Worm (Caenorhabditis elegans) whole organism, L3 larva: Measurements from ENCODE around the gene T04A6.2.

Experiments
- R02D3.7 ChIP-seq: fragments of 150-350 bp; optimal IDR thresholded peaks from 2 replicates; lab custom pipeline; 2014; ENCODE audit warnings: missing biosample characterization, missing genetic modification characterization
- ZK546.5 ChIP-seq: sonication (generic microtip); optimal IDR thresholded peaks from 2 replicates; lab custom pipeline; 2017; ENCODE audit warnings: missing biosample characterization, missing genetic modification characterization
- aly-2 ChIP-seq: fragments of 150-350 bp; optimal IDR thresholded peaks from 2 replicates; lab custom pipeline; 2014; ENCODE audit warnings: missing biosample characterization, missing genetic modification characterization
- ama-1 ChIP-seq: fragments of 150-350 bp; optimal IDR thresholded peaks from 2 replicates; lab custom pipeline; 2018
- ceh-16 ChIP-seq: sonication (generic microtip); optimal IDR thresholded peaks from 2 replicates; lab custom pipeline; 2017; ENCODE audit warnings: missing biosample characterization, missing genetic modification characterization
- ceh-28 ChIP-seq: fragments of 150-350 bp; optimal IDR thresholded peaks from 2 replicates; lab custom pipeline; 2014; ENCODE audit warnings: missing biosample characterization, missing genetic modification reagents, missing genetic modification characterization
- ceh-82 ChIP-seq: fragments of 150-350 bp; optimal IDR thresholded peaks from 2 replicates; lab custom pipeline; 2014; ENCODE audit warnings: missing biosample characterization, missing genetic modification characterization
- egl-27 ChIP-seq: sonication (generic microtip); optimal IDR thresholded peaks from 4 replicates; lab custom pipeline; 2017; ENCODE audit warnings: missing biosample characterization, missing genetic modification reagents, missing genetic modification characterization
- egl-5 ChIP-seq: fragments of 150-350 bp; optimal IDR thresholded peaks from 2 replicates; lab custom pipeline; 2017; ENCODE audit warnings: missing biosample characterization, missing genetic modification reagents, missing genetic modification characterization, inconsistent platforms
- elt-1 ChIP-seq: fragments of 150-350 bp; optimal IDR thresholded peaks from 2 replicates; lab custom pipeline; 2014; ENCODE audit warnings: missing biosample characterization, missing genetic modification characterization
- elt-2 ChIP-seq: sonication (generic microtip); optimal IDR thresholded peaks from 2 replicates; lab custom pipeline; 2016; ENCODE audit warnings: missing genetic modification reagents, mild to moderate bottlenecking, missing genetic modification characterization, missing compliant biosample characterization
- elt-3 ChIP-seq, 3 experiments: fragments of 150-350 bp in 1 of 3; sonication (generic microtip) in 2 of 3; optimal IDR thresholded peaks; 2 replicates in 2 of 3; 4 replicates in 1 of 3; lab custom pipeline; 2014 to 2017; ENCODE audit warnings: missing biosample characterization in 3 of 3, missing genetic modification characterization in 3 of 3
- fkh-10 ChIP-seq: sonication (generic microtip); optimal IDR thresholded peaks from 2 replicates; lab custom pipeline; 2017; ENCODE audit warnings: missing biosample characterization, missing genetic modification reagents, missing genetic modification characterization
- fkh-2 ChIP-seq: fragments of 150-350 bp; optimal IDR thresholded peaks from 2 replicates; lab custom pipeline; 2014; ENCODE audit warnings: missing biosample characterization, missing genetic modification reagents, missing genetic modification characterization
- hmg-11 ChIP-seq: sonication (generic microtip); optimal IDR thresholded peaks from 2 replicates; lab custom pipeline; 2016; ENCODE audit warnings: missing genetic modification characterization, missing compliant biosample characterization
- lin-15B ChIP-seq: fragments of 150-350 bp; optimal IDR thresholded peaks from 2 replicates; lab custom pipeline; 2014; ENCODE audit warnings: missing biosample characterization, missing genetic modification characterization
- lin-39 ChIP-seq: fragments of 150-350 bp; optimal IDR thresholded peaks from 2 replicates; lab custom pipeline; 2018; ENCODE audit warnings: missing biosample characterization, missing genetic modification reagents, missing genetic modification characterization
- lsy-12 ChIP-seq: sonication (generic microtip); optimal IDR thresholded peaks from 2 replicates; lab custom pipeline; 2016; ENCODE audit warnings: mild to moderate bottlenecking, missing genetic modification characterization, missing compliant biosample characterization
- mml-1 ChIP-seq: fragments of 150-350 bp; sonication (generic microtip); optimal IDR thresholded peaks from 3 replicates; lab custom pipeline; 2014; ENCODE audit warnings: missing biosample characterization, missing genetic modification characterization
- nfya-1 ChIP-seq: sonication (generic microtip); optimal IDR thresholded peaks from 2 replicates; lab custom pipeline; 2017; ENCODE audit warnings: missing genetic modification characterization, mild to moderate bottlenecking, missing compliant biosample characterization, antibody characterized with exemption, moderate library complexity; ENCODE audit not compliant: insufficient read depth
- nhr-11 ChIP-seq: fragments of 150-350 bp; optimal IDR thresholded peaks from 2 replicates; lab custom pipeline; 2014; ENCODE audit warnings: missing biosample characterization, missing genetic modification characterization
- nhr-23 ChIP-seq: fragments of 150-350 bp; optimal IDR thresholded peaks from 2 replicates; lab custom pipeline; 2014; ENCODE audit warnings: missing biosample characterization, missing genetic modification reagents, missing genetic modification characterization
- nhr-25 ChIP-seq: sonication (generic microtip); optimal IDR thresholded peaks from 2 replicates; lab custom pipeline; 2017; ENCODE audit warnings: missing biosample characterization, missing genetic modification characterization
- nhr-43 ChIP-seq: sonication (generic microtip); optimal IDR thresholded peaks from 2 replicates; lab custom pipeline; 2016; ENCODE audit warnings: mild to moderate bottlenecking, missing genetic modification characterization, missing compliant biosample characterization; ENCODE audit not compliant: poor library complexity, severe bottlenecking
- nhr-76 ChIP-seq: fragments of 150-350 bp; sonication (generic microtip); optimal IDR thresholded peaks from 5 replicates; lab custom pipeline; 2014; ENCODE audit warnings: missing biosample characterization, missing genetic modification characterization
- nhr-77 ChIP-seq: fragments of 150-350 bp; optimal IDR thresholded peaks from 2 replicates; lab custom pipeline; 2014; ENCODE audit warnings: missing biosample characterization, missing genetic modification characterization
- pha-4 ChIP-seq: fragments of 150-350 bp; optimal IDR thresholded peaks from 2 replicates; lab custom pipeline; 2014; ENCODE audit warnings: missing biosample characterization, missing genetic modification reagents, missing genetic modification characterization
- pqm-1 ChIP-seq: fragments of 150-350 bp; optimal IDR thresholded peaks from 2 replicates; lab custom pipeline; 2017; ENCODE audit warnings: missing biosample characterization, missing genetic modification characterization, inconsistent platforms
- sea-2 ChIP-seq: fragments of 150-350 bp; sonication (generic microtip); optimal IDR thresholded peaks from 4 replicates; lab custom pipeline; 2014; ENCODE audit warnings: missing biosample characterization, missing genetic modification reagents, missing genetic modification characterization
- skn-1 ChIP-seq: fragments of 150-350 bp; optimal IDR thresholded peaks from 2 replicates; lab custom pipeline; 2014; ENCODE audit warnings: missing biosample characterization, missing genetic modification characterization
- snpc-4 ChIP-seq: fragments of 150-350 bp; optimal IDR thresholded peaks from 2 replicates; lab custom pipeline; 2014; ENCODE audit warnings: missing biosample characterization, missing genetic modification characterization
- unc-39 ChIP-seq: sonication (generic microtip); optimal IDR thresholded peaks from 4 replicates; lab custom pipeline; 2017; ENCODE audit warnings: missing biosample characterization, missing genetic modification characterization
- ztf-11 ChIP-seq: fragments of 150-350 bp; optimal IDR thresholded peaks from 2 replicates; lab custom pipeline; 2014; ENCODE audit warnings: missing biosample characterization, missing genetic modification characterization
- ztf-4 ChIP-seq: fragments of 150-350 bp; optimal IDR thresholded peaks from 2 replicates; lab custom pipeline; 2014; ENCODE audit warnings: missing biosample characterization, missing genetic modification characterization

Gene T04A6.2

DNA sequence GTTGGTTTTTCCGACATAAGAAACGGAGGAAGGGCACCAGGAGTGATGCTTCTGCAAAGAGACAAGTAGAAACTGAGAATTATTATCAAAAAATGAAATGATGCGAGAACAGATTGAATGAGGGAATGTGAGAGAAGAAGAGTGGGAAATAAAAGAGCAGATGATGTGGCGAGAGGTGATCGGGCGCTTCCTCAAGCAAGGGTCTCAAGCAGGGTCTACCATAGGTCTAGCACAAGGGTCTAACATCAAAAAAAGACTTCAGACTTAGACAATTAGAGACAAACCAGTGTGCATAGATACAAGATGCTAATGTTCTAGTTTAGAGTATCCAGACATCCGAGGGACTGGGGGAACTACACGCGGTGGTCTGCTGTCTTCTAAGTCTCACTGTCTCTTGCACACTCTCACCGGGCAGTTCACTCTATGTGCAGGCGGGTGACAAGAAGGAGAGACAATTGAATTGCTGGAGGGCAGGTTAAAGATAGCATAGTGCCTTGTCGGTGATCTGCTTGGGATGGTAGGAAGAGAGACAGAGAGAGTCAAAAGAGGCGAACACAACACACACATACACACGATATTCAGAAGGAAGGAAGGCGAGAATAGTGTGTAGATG is 44.4 kb upstream of the T04A6.2 start, which contains the start of gene R13A5.7 (continued):
- TF ChIP-seq nfya-1 (tag; lab: Kevin White, UChicago) = peak; percentile 88
- no peak for TF ChIP-seq ZK546.5 (tag; lab: Kevin White, UChicago)
- no peak for TF ChIP-seq nhr-76 (tag; lab: Kevin White, UChicago)
- TF ChIP-seq lin-39 (tag; lab: Kevin White, UChicago) = peak; percentile 50
- peak; percentile 55 for TF ChIP-seq pqm-1 (tag; lab: Kevin White, UChicago)
- TF ChIP-seq egl-27 (tag; lab: Kevin White, UChicago) = peak; percentile 67
- TF ChIP-seq nhr-11 (tag; lab: Kevin White, UChicago) = peak; percentile 39
- no peak for TF ChIP-seq fkh-2 (tag; lab: Kevin White, UChicago)
- TF ChIP-seq mml-1 = no peak
- no peak for TF ChIP-seq elt-3 (tag; optimal IDR thresholded peaks at IDR 0.05; lab: Kevin White, UChicago)
- peak; percentile 69 for TF ChIP-seq snpc-4 (tag; lab: Kevin White, UChicago)
- TF ChIP-seq unc-39 (tag; lab: Kevin White, UChicago) = no peak
- TF ChIP-seq, all 47 proteins: peak for 24

DNA sequence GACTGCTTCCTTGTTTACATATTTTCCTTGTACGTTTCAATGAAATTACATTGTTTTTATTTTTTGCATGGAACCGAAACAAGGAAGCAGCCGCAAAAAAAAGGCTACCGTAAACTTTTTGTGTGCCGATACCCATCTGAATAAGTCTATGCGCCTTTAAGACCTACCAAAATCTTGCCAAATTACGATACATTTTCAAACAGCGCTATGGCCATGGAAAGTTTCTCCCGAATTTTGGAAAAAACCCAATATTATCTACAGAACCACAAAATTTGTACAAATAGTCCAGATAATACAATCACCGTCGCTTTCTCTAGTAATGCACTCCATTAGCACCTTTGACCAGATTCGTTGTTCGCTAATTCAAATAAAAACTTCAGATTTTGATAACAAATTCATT is 42.9 kb upstream of the T04A6.2 start:
- TF ChIP-seq ztf-11 (no peak), ceh-16 (tag; lab: Kevin White, UChicago) (no peak), lin-15B (tag; lab: Kevin White, UChicago) (no peak), nhr-23 (no peak), R02D3.7 (tag; lab: Kevin White, UChicago) (no peak), ceh-82 (no peak), nhr-77 (tag; lab: Kevin White, UChicago) (peak; percentile 7)

DNA sequence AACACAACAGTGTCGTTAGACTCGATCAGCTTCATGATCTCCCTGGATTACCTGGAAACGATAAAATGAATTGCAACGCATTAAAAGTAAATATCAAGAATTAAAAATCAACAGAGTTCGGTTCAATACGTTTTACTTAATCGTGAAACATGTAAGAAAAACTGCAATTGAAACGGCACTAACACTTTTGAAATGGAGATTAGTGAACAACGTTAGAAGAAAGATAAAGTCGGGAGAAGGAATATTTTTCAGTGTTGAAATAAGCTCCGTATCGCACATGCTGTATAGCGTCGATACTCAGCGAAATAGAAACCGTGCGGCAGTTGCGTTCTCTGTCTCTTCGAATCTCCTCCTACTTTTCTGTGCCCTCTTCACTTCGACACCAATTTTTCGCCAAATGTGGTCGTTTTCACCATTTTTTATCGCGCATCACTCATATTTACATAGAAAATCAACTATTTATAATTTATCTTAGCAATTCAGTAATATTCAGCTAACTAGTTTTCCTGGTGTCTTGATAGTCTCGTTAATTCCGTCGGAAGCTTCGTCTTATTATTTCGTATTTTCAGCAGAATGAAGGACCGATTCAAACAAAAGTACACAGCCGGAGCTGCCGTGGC is 41.7 kb upstream of the T04A6.2 start, which contains the start of the genes rpl-9 and lpd-7:
TSS of gene rpl-9 (minus strand) at position 51 of the 620 bp plus-strand sequence.
TSS of gene lpd-7 (plus strand) at position 570 of the 620 bp plus-strand sequence.
- TF ChIP-seq unc-39 (tag; lab: Kevin White, UChicago) (no peak), snpc-4 (tag; lab: Kevin White, UChicago) (peak; percentile 55), hmg-11 (tag; lab: Kevin White, UChicago) (peak; percentile 78), ama-1 (lab: Kevin White, UChicago) (peak; percentile 57), elt-3 (tag; optimal IDR thresholded peaks at IDR 0.05; lab: Kevin White, UChicago) (no peak), R02D3.7 (tag; lab: Kevin White, UChicago) (peak; percentile 65), egl-5 (tag; lab: Kevin White, UChicago) (peak; percentile 7), elt-1 (tag; lab: Kevin White, UChicago) (peak; percentile 38), nfya-1 (tag; lab: Kevin White, UChicago) (peak; percentile 93), lin-39 (tag; lab: Kevin White, UChicago) (peak; percentile 94), lsy-12 (tag; lab: Kevin White, UChicago) (peak; percentile 62), nhr-43 (tag; lab: Kevin White, UChicago) (peak; percentile 71), nhr-11 (tag; lab: Kevin White, UChicago) (peak; percentile 40), lin-15B (tag; lab: Kevin White, UChicago) (peak; percentile 84), pha-4 (tag; lab: Kevin White, UChicago) (peak; percentile 91), elt-2 (tag; lab: Kevin White, UChicago) (peak; percentile 53), nhr-23 (peak; percentile 91), fkh-2 (tag; lab: Kevin White, UChicago) (no peak), ceh-28 (peak; percentile 32), pqm-1 (tag; lab: Kevin White, UChicago) (peak; percentile 61), fkh-10 (GFP tag; lab: Kevin White, UChicago) (peak; percentile 11), sea-2 (no peak), aly-2 (no peak), nhr-25 (peak; percentile 96), skn-1 (tag; lab: Kevin White, UChicago) (peak; percentile 50)
- TF ChIP-seq, all 47 proteins: peak for 20

- TF ChIP-seq elt-2 (tag; lab: Kevin White, UChicago) (no peak), nhr-23 (no peak), nfya-1 (tag; lab: Kevin White, UChicago) (peak; percentile 8), fkh-2 (tag; lab: Kevin White, UChicago) (no peak), elt-3 (tag; optimal IDR thresholded peaks at IDR 0.05; lab: Kevin White, UChicago) (no peak), ztf-4 (no peak)
These were observed 35.3 kb upstream of the T04A6.2 start, which contains the start of gene mfsd-6 for ce11 chrIII:7579324-7579723. TSS of gene mfsd-6 (minus strand) at chrIII:7579411.
